Fruit fly (Drosophila melanogaster) whole organism: ENCODE measurements around the gene spn-F.

Experiments
- CG8478 ChIP-seq: fragments of >200 bp; optimal IDR thresholded peaks from 2 replicates; lab custom pipeline; 2018; ENCODE audit warnings: inconsistent platforms
- Dll ChIP-seq: fragments of >200 bp; optimal IDR thresholded peaks from 2 replicates; lab custom pipeline; 2017
- EcR ChIP-seq, 2 experiments: fragments of >200 bp; optimal IDR thresholded peaks; 2 replicates each; lab custom pipeline; 2017; ENCODE audit warnings: missing biosample characterization in 2 of 2, missing genetic modification characterization in 2 of 2, missing genetic modification reagents in 2 of 2
- pan ChIP-seq: fragments of >200 bp; optimal IDR thresholded peaks from 2 replicates; lab custom pipeline; 2017
- psq ChIP-seq: fragments of >200 bp; optimal IDR thresholded peaks from 2 replicates; lab custom pipeline; 2017
- usp ChIP-seq: fragments of >200 bp; optimal IDR thresholded peaks from 2 replicates; lab custom pipeline; 2017; ENCODE audit warnings: missing biosample characterization, missing genetic modification characterization, mixed read lengths

dm6 chr3R:31257299-31257698 lies 2.4 kb downstream of the spn-F start, which contains the start of gene CAH6:
- TF ChIP-seq EcR (GFP tag; optimal IDR thresholded peaks at IDR 0.05; lab: Kevin White, UChicago) (no peak), Dll (no peak), CG8478 (no peak), psq (no peak), pan (lab: Kevin White, UChicago) (no peak), usp (no peak)
